Worm (Caenorhabditis elegans) whole organism, young adult: ENCODE results near the gene F53A2.11.

Experiments
- C17E4.6 ChIP-seq: fragments of 200-800 bp; sonication (Bioruptor generic); IDR thresholded peaks from 2 replicates; pipeline ENCODE4 v1.3.6; 2022; ENCODE audit warnings: missing genetic modification reagents, missing genetic modification characterization, missing compliant biosample characterization
- F23B12.7 ChIP-seq: sonication (generic microtip); optimal IDR thresholded peaks from 2 replicates; lab custom pipeline; 2017; ENCODE audit warnings: missing genetic modification characterization, mild to moderate bottlenecking, missing compliant biosample characterization, antibody characterized with exemption, moderate library complexity; ENCODE audit not compliant: insufficient read depth
- F39B2.1 ChIP-seq: fragments of 200-800 bp; sonication (Bioruptor generic); IDR thresholded peaks from 2 replicates; pipeline ENCODE4 v1.3.6; 2022; ENCODE audit warnings: missing genetic modification reagents, missing genetic modification characterization, missing compliant biosample characterization
- F57A8.1 ChIP-seq: fragments of 200-800 bp; sonication (Bioruptor generic); optimal IDR thresholded peaks from 2 replicates; lab custom pipeline; 2018; ENCODE audit warnings: mild to moderate bottlenecking, missing genetic modification characterization, moderate library complexity, missing compliant biosample characterization
- Y53F4B.3 ChIP-seq: fragments of 200-800 bp; sonication (Bioruptor generic); IDR thresholded peaks from 2 replicates; pipeline ENCODE4 v1.3.6; 2022; ENCODE audit warnings: missing genetic modification reagents, missing genetic modification characterization, missing compliant biosample characterization
- Y79H2A.3 ChIP-seq: fragments of 200-800 bp; sonication (Bioruptor generic); conservative IDR thresholded peaks from 2 replicates; pipeline ENCODE4 v1.3.6; 2022; ENCODE audit warnings: missing genetic modification reagents, missing genetic modification characterization, missing compliant biosample characterization
- akir-1 ChIP-seq: fragments of 200-800 bp; sonication (Bioruptor generic); optimal IDR thresholded peaks from 2 replicates; lab custom pipeline; 2018; ENCODE audit warnings: mild to moderate bottlenecking, missing genetic modification characterization, moderate library complexity, missing compliant biosample characterization
- atf-7 ChIP-seq: sonication (generic microtip); optimal IDR thresholded peaks from 2 replicates; lab custom pipeline; 2017; ENCODE audit warnings: mild to moderate bottlenecking, missing genetic modification characterization, missing compliant biosample characterization
- ceh-91 ChIP-seq: fragments of 200-800 bp; sonication (Bioruptor generic); IDR thresholded peaks from 2 replicates; pipeline ENCODE4 v1.3.6; 2022; ENCODE audit warnings: missing genetic modification reagents, missing genetic modification characterization, missing compliant biosample characterization
- chd-7 ChIP-seq: sonication (generic microtip); optimal IDR thresholded peaks from 2 replicates; lab custom pipeline; 2016; ENCODE audit warnings: mild to moderate bottlenecking, missing genetic modification characterization, moderate library complexity, missing compliant biosample characterization
- die-1 ChIP-seq: sonication (generic microtip); optimal IDR thresholded peaks from 2 replicates; lab custom pipeline; 2016; ENCODE audit warnings: missing genotype, mild to moderate bottlenecking, missing genetic modification characterization, missing compliant biosample characterization
- efl-1 ChIP-seq: fragments of 150-350 bp; optimal IDR thresholded peaks from 2 replicates; lab custom pipeline; 2014; ENCODE audit warnings: missing biosample characterization, missing genetic modification reagents, missing genetic modification characterization
- egl-44 ChIP-seq: fragments of 200-800 bp; sonication (Bioruptor generic); IDR thresholded peaks from 2 replicates; pipeline ENCODE4 v1.3.6; 2022; ENCODE audit warnings: missing genetic modification reagents, missing genetic modification characterization, missing compliant biosample characterization
- ets-4 ChIP-seq: fragments of 200-800 bp; sonication (Bioruptor generic); optimal IDR thresholded peaks from 2 replicates; lab custom pipeline; 2018; ENCODE audit warnings: mild to moderate bottlenecking, missing genetic modification characterization, missing compliant biosample characterization
- hlh-26 ChIP-seq: fragments of 200-800 bp; sonication (Bioruptor generic); conservative IDR thresholded peaks from 2 replicates; pipeline ENCODE4 v1.3.6; 2022; ENCODE audit warnings: missing genetic modification reagents, missing genetic modification characterization, missing compliant biosample characterization
- lag-1 ChIP-seq: fragments of 200-800 bp; sonication (Bioruptor generic); IDR thresholded peaks from 2 replicates; pipeline ENCODE4 v1.3.6; 2022; ENCODE audit warnings: missing genetic modification reagents, missing genetic modification characterization, missing compliant biosample characterization
- let-607 ChIP-seq, 2 experiments: fragments of 200-800 bp in 1 of 2; sonication (Bioruptor generic) in 1 of 2; sonication (generic microtip) in 1 of 2; optimal IDR thresholded peaks; 2 replicates each; lab custom pipeline; 2016 to 2018; ENCODE audit warnings: mild to moderate bottlenecking in 2 of 2, missing compliant biosample characterization in 2 of 2, missing genetic modification characterization in 2 of 2, moderate library complexity in 2 of 2, missing genotype in 1 of 2
- lin-26 ChIP-seq: fragments of 200-800 bp; sonication (Bioruptor generic); IDR thresholded peaks from 2 replicates; pipeline ENCODE4 v1.3.6; 2022; ENCODE audit warnings: missing genetic modification reagents, missing genetic modification characterization, missing compliant biosample characterization
- lin-40 ChIP-seq: sonication (generic microtip); optimal IDR thresholded peaks from 2 replicates; lab custom pipeline; 2016; ENCODE audit warnings: missing genetic modification characterization, mild to moderate bottlenecking, missing compliant biosample characterization, missing genotype, missing genetic modification reagents
- lsl-1 ChIP-seq: fragments of 200-800 bp; sonication (Bioruptor generic); optimal IDR thresholded peaks from 2 replicates; lab custom pipeline; 2018; ENCODE audit warnings: mild to moderate bottlenecking, missing genetic modification characterization, moderate library complexity, missing compliant biosample characterization
- madf-10 ChIP-seq: sonication (generic microtip); optimal IDR thresholded peaks from 2 replicates; lab custom pipeline; 2016; ENCODE audit warnings: mild to moderate bottlenecking, missing genetic modification characterization, missing compliant biosample characterization
- madf-8 ChIP-seq: fragments of 200-800 bp; sonication (Bioruptor generic); conservative IDR thresholded peaks from 2 replicates; pipeline ENCODE4 v1.3.6; 2022; ENCODE audit warnings: missing genetic modification reagents, missing genetic modification characterization, missing compliant biosample characterization
- mes-4 ChIP-seq: sonication (generic microtip); optimal IDR thresholded peaks from 2 replicates; lab custom pipeline; 2016; ENCODE audit warnings: missing genotype, missing genetic modification characterization, missing compliant biosample characterization
- nhr-80 ChIP-seq: sonication (generic microtip); optimal IDR thresholded peaks from 2 replicates; lab custom pipeline; 2016; ENCODE audit warnings: missing genetic modification characterization, missing compliant biosample characterization
- nhr-90 ChIP-seq: sonication (generic microtip); optimal IDR thresholded peaks from 2 replicates; lab custom pipeline; 2016; ENCODE audit warnings: missing genotype, mild to moderate bottlenecking, missing genetic modification characterization, missing compliant biosample characterization
- sptf-2 ChIP-seq: fragments of 200-800 bp; sonication (Bioruptor generic); optimal IDR thresholded peaks from 2 replicates; lab custom pipeline; 2018; ENCODE audit warnings: mild to moderate bottlenecking, missing genetic modification characterization, missing compliant biosample characterization
- tbx-9 ChIP-seq: sonication (generic microtip); optimal IDR thresholded peaks from 2 replicates; lab custom pipeline; 2016; ENCODE audit warnings: borderline replicate concordance, missing genetic modification characterization, inconsistent platforms, missing compliant biosample characterization
- tlf-1 ChIP-seq: fragments of 200-800 bp; sonication (Bioruptor generic); optimal IDR thresholded peaks from 2 replicates; lab custom pipeline; 2018; ENCODE audit warnings: mild to moderate bottlenecking, missing genetic modification characterization, missing compliant biosample characterization
- unc-130 ChIP-seq: sonication (generic microtip); optimal IDR thresholded peaks from 2 replicates; lab custom pipeline; 2016; ENCODE audit warnings: missing genetic modification reagents, missing genetic modification characterization, missing compliant biosample characterization
- zim-3 ChIP-seq: sonication (generic microtip); optimal IDR thresholded peaks from 2 replicates; lab custom pipeline; 2017; ENCODE audit warnings: mild to moderate bottlenecking, missing genetic modification characterization, moderate library complexity, missing compliant biosample characterization
- ztf-22 ChIP-seq: fragments of 200-800 bp; sonication (Bioruptor generic); optimal IDR thresholded peaks from 2 replicates; lab custom pipeline; 2018; ENCODE audit warnings: mild to moderate bottlenecking, missing genetic modification characterization, moderate library complexity, missing compliant biosample characterization
- ztf-6 ChIP-seq: fragments of 200-800 bp; sonication (Bioruptor generic); IDR thresholded peaks from 2 replicates; pipeline ENCODE4 v1.3.6; 2022; ENCODE audit warnings: missing genetic modification reagents, missing genetic modification characterization, missing compliant biosample characterization

The F53A2.11 gene

ce11 chrIII:13333754-13334153 is 11.3 kb upstream of the F53A2.11 start, which contains the start of gene sdz-20:
Gene sdz-20, plus strand, starts transcription at chrIII:13334054.
- no peak for TF ChIP-seq atf-7
- TF ChIP-seq nhr-80 (tag; lab: Kevin White, UChicago), result no peak
- TF ChIP-seq let-607 (tag; optimal IDR thresholded peaks at IDR 0.05; lab: Kevin White, UChicago), result no peak
- TF ChIP-seq ets-4 (GFP tag; lab: Kevin White, UChicago), result no peak
- TF ChIP-seq F23B12.7 (tag; lab: Kevin White, UChicago), result no peak
- TF ChIP-seq akir-1 (GFP tag; lab: Kevin White, UChicago), result no peak
- TF ChIP-seq lag-1 (GFP tag; lab: Robert Waterston, UW), result no peak
- no peak for TF ChIP-seq unc-130 (GFP tag; lab: Kevin White, UChicago)
- no peak for TF ChIP-seq egl-44 (GFP tag; lab: Robert Waterston, UW)
- no peak for TF ChIP-seq Y79H2A.3 (GFP tag; lab: Robert Waterston, UW)
- TF ChIP-seq nhr-90, result no peak
- TF ChIP-seq ceh-91 (GFP tag; lab: Robert Waterston, UW), result no peak
- no peak for TF ChIP-seq hlh-26 (GFP tag; lab: Robert Waterston, UW)

- no peak for TF ChIP-seq zim-3 (tag; lab: Kevin White, UChicago)
- no peak for TF ChIP-seq tlf-1
- no peak for TF ChIP-seq chd-7 (tag; lab: Kevin White, UChicago)
- no peak for TF ChIP-seq tbx-9 (tag; lab: Kevin White, UChicago)
- TF ChIP-seq madf-8, result no peak
- no peak for TF ChIP-seq Y53F4B.3 (GFP tag; lab: Robert Waterston, UW)
- TF ChIP-seq ceh-91 (GFP tag; lab: Robert Waterston, UW), result no peak
- TF ChIP-seq ztf-22 (GFP tag; lab: Kevin White, UChicago), result no peak
- TF ChIP-seq lin-40 (tag; lab: Kevin White, UChicago), result no peak
These were observed 6.4 kb upstream of the F53A2.11 start for ce11 chrIII:13328911-13329310.

DNA sequence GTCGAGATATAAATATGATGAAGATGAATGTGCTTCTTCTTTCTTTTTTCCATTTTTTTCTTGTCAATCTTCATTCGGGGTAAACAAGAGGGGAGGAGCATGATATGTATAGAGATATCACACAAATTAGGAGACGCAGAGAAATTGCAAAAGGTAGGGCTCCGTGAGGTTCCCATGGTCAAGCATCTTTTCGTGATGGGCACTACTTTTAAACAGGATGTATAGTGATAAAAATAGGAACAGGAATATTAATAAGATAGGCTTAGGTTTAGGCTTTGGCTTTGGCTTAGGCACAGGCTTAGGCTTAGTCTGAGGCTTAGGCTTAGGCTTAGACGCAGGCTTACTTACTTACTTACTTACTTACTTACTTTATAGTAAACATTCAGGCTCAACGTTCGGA is 2.3 kb upstream of the F53A2.11 start, which contains the start of gene F53A2.1:
Gene F53A2.1, minus strand, starts transcription at position 101 of the 400 bp plus-strand sequence.
- TF ChIP-seq lin-26 (GFP tag; lab: Robert Waterston, UW), result no peak
- TF ChIP-seq mes-4 (tag; lab: Kevin White, UChicago), result no peak
- TF ChIP-seq lsl-1, result no peak
- no peak for TF ChIP-seq C17E4.6 (GFP tag; lab: Robert Waterston, UW)
- TF ChIP-seq sptf-2 (GFP tag; lab: Kevin White, UChicago), result no peak
- TF ChIP-seq die-1 (tag; lab: Kevin White, UChicago), result no peak

DNA sequence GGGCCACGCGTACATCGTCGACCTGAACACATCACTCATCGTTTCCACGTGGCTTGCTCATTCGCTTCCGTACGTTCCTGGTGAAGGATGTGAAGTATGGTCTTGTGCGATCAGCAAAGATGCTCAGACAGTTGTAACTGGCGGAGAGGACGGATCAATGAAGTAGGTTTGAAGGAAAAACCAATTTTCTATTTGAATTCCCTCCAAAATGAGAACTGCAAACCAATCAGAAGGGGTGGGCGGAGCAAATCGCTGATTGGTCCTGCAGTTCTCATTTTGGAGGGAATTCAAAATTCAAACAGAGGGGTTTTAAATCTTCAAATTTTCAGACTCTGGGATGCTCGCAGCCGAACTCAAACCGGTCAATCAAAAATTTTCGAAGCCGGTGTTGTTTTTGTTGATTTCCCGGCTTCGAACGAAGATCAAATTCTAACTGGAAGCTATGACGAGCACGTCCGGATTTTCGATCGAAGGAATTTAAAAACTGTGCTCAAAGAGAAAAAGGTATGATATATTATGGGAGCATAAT is 5.0 kb downstream of the F53A2.11 start:
- TF ChIP-seq ztf-6 (GFP tag; lab: Robert Waterston, UW), result no peak
- no peak for TF ChIP-seq tlf-1
- no peak for TF ChIP-seq madf-10

DNA sequence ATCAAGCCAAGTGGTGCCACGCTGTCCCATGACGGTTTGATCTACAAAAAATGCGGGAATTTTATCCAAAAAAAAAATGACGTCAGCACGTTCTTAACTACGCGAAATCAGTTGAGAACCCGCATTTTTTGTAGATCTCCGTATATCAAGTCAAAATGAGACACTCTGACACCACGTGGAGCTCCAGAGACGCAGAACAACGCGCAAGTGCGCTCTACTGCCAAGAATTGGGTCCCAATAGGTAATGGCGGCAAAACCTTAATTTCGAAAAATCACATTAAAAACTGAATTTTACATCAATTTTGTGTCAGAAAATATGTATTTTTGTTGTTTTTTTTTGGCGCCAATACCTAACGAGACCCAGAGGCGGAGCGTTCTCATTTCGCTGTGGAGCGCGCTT is 5.5 kb downstream of the F53A2.11 start:
- no peak for TF ChIP-seq efl-1 (GFP tag; lab: Kevin White, UChicago)
- no peak for TF ChIP-seq F39B2.1 (GFP tag; lab: Robert Waterston, UW)
- no peak for TF ChIP-seq tbx-9 (tag; lab: Kevin White, UChicago)
- no peak for TF ChIP-seq F57A8.1
